Worm (Caenorhabditis elegans): ENCODE measurements around the gene F37C12.14.
A peak's percentile ranks its signal among the peaks of the same experiment; 100 is the strongest.

F37C12.14 gene

ce11 chrIII:7189581-7190128, 4.3 kb upstream of the F37C12.14 start, which contains the start of gene rps-21:
rps-21 (minus strand) TSS chrIII:7189631.
- peak; percentile 24 for TF ChIP-seq hmg-4 (GFP tag; optimal IDR thresholded peaks at IDR 0.05)
- no peak for TF ChIP-seq hnd-1 (tag; optimal IDR thresholded peaks at IDR 0.05)
- TF ChIP-seq pes-1 (GFP tag; IDR thresholded peaks at IDR 0.05), result 0 out of 2 replicates have a peak, but pooled peaks have one; percentile 32
- TF ChIP-seq tbx-11 (GFP tag; IDR thresholded peaks at IDR 0.05), result no peak
- no peak for TF ChIP-seq scrt-1 (GFP tag; IDR thresholded peaks at IDR 0.05)
- TF ChIP-seq sea-1 (GFP tag; conservative IDR thresholded peaks at IDR 0.05), result no peak
- no peak for TF ChIP-seq ama-1 (optimal IDR thresholded peaks at IDR 0.05)
- no peak for TF ChIP-seq ets-7 (tag; optimal IDR thresholded peaks at IDR 0.05)
- no peak; the same call in 1 of the 2 replicates for TF ChIP-seq tbx-37 (GFP tag; conservative IDR thresholded peaks at IDR 0.05)
- TF ChIP-seq F13C5.2 (tag; optimal IDR thresholded peaks at IDR 0.05), result peak; percentile 47
- no peak for TF ChIP-seq hmbx-1 (tag; optimal IDR thresholded peaks at IDR 0.05)
- TF ChIP-seq B0310.2 (tag; optimal IDR thresholded peaks at IDR 0.05), result no peak
- no peak for TF ChIP-seq flt-1 (GFP tag; IDR thresholded peaks at IDR 0.05)
- TF ChIP-seq ceh-36 (tag; optimal IDR thresholded peaks at IDR 0.05), result no peak
- TF ChIP-seq aly-1 (tag; optimal IDR thresholded peaks at IDR 0.05), result no peak
- no peak for TF ChIP-seq ceh-13 (GFP tag; optimal IDR thresholded peaks at IDR 0.05)
- no peak for TF ChIP-seq tra-4 (tag; optimal IDR thresholded peaks at IDR 0.05)

ce11 chrIII:7188300-7189052, 3.1 kb upstream of the F37C12.14 start, which contains the start of the genes F37C12.21 and F37C12.10:
F37C12.21 (plus strand) TSS chrIII:7188357.
F37C12.10 (minus strand) TSS chrIII:7188384.
- TF ChIP-seq hmbx-1 (tag; optimal IDR thresholded peaks at IDR 0.05) (no peak), tra-4 (tag; optimal IDR thresholded peaks at IDR 0.05) (no peak), ama-1 (optimal IDR thresholded peaks at IDR 0.05) (no peak), ceh-36 (tag; optimal IDR thresholded peaks at IDR 0.05) (no peak), pes-1 (GFP tag; IDR thresholded peaks at IDR 0.05) (no peak), scrt-1 (GFP tag; IDR thresholded peaks at IDR 0.05) (no peak), flt-1 (GFP tag; IDR thresholded peaks at IDR 0.05) (no peak), B0310.2 (tag; optimal IDR thresholded peaks at IDR 0.05) (no peak), sea-1 (GFP tag; conservative IDR thresholded peaks at IDR 0.05) (no peak), ets-7 (tag; optimal IDR thresholded peaks at IDR 0.05) (no peak), tbx-37 (GFP tag; conservative IDR thresholded peaks at IDR 0.05) (no peak), aly-1 (tag; optimal IDR thresholded peaks at IDR 0.05) (no peak), F13C5.2 (tag; optimal IDR thresholded peaks at IDR 0.05) (no peak), tbx-11 (GFP tag; IDR thresholded peaks at IDR 0.05) (no peak), hnd-1 (tag; optimal IDR thresholded peaks at IDR 0.05) (no peak), hmg-4 (GFP tag; optimal IDR thresholded peaks at IDR 0.05) (no peak), ceh-13 (GFP tag; optimal IDR thresholded peaks at IDR 0.05) (no peak)

- no peak for TF ChIP-seq F13C5.2 (tag; optimal IDR thresholded peaks at IDR 0.05)
These were observed 1.4 kb downstream of the F37C12.14 start, which contains the start of gene yju-2 for ce11 chrIII:7184022-7184421. yju-2 (plus strand) TSS chrIII:7184336.

- TF ChIP-seq F13C5.2 (tag; optimal IDR thresholded peaks at IDR 0.05), result peak; percentile 38
- no peak for TF ChIP-seq ets-7 (tag; optimal IDR thresholded peaks at IDR 0.05)
These were observed 3.6 kb downstream of the F37C12.14 start, which contains the start of gene epg-4 for ce11 chrIII:7181822-7182221. epg-4 (plus strand) TSS chrIII:7182167.

ce11 chrIII:7180613-7181012, 4.8 kb downstream of the F37C12.14 start, which contains the start of gene ndab-2:
ndab-2 (plus strand) TSS chrIII:7180752.
- TF ChIP-seq scrt-1 (GFP tag; IDR thresholded peaks at IDR 0.05) (no peak), pes-1 (GFP tag; IDR thresholded peaks at IDR 0.05) (no peak), hmg-4 (GFP tag; optimal IDR thresholded peaks at IDR 0.05) (no peak), flt-1 (GFP tag; IDR thresholded peaks at IDR 0.05) (no peak), F13C5.2 (tag; optimal IDR thresholded peaks at IDR 0.05) (no peak), ceh-13 (GFP tag; optimal IDR thresholded peaks at IDR 0.05) (no peak), hmbx-1 (tag; optimal IDR thresholded peaks at IDR 0.05) (no peak), ama-1 (optimal IDR thresholded peaks at IDR 0.05) (no peak), tra-4 (tag; optimal IDR thresholded peaks at IDR 0.05) (no peak), aly-1 (tag; optimal IDR thresholded peaks at IDR 0.05) (no peak), tbx-11 (GFP tag; IDR thresholded peaks at IDR 0.05) (no peak), tbx-37 (GFP tag; conservative IDR thresholded peaks at IDR 0.05) (no peak), ets-7 (tag; optimal IDR thresholded peaks at IDR 0.05) (no peak), B0310.2 (tag; optimal IDR thresholded peaks at IDR 0.05) (no peak), hnd-1 (tag; optimal IDR thresholded peaks at IDR 0.05) (no peak), sea-1 (GFP tag; conservative IDR thresholded peaks at IDR 0.05) (no peak), ceh-36 (tag; optimal IDR thresholded peaks at IDR 0.05) (no peak)

- TF ChIP-seq F13C5.2 (tag; optimal IDR thresholded peaks at IDR 0.05) (peak; percentile 71), hmg-4 (GFP tag; optimal IDR thresholded peaks at IDR 0.05) (no peak), tbx-37 (GFP tag; conservative IDR thresholded peaks at IDR 0.05) (no peak), tbx-11 (GFP tag; IDR thresholded peaks at IDR 0.05) (no peak)
These were observed 5.7 kb downstream of the F37C12.14 start, which contains the start of the genes rps-14 and rpl-36 for ce11 chrIII:7179538-7180301. rps-14 (minus strand) TSS chrIII:7179588. rpl-36 (plus strand) TSS chrIII:7180251.

- TF ChIP-seq ceh-13 (GFP tag; optimal IDR thresholded peaks at IDR 0.05) (no peak), hmg-4 (GFP tag; optimal IDR thresholded peaks at IDR 0.05) (no peak), tra-4 (tag; optimal IDR thresholded peaks at IDR 0.05) (no peak), F13C5.2 (tag; optimal IDR thresholded peaks at IDR 0.05) (no peak), tbx-11 (GFP tag; IDR thresholded peaks at IDR 0.05) (no peak), aly-1 (tag; optimal IDR thresholded peaks at IDR 0.05) (no peak), ceh-36 (tag; optimal IDR thresholded peaks at IDR 0.05) (no peak), hmbx-1 (tag; optimal IDR thresholded peaks at IDR 0.05) (no peak), tbx-37 (GFP tag; conservative IDR thresholded peaks at IDR 0.05) (no peak), scrt-1 (GFP tag; IDR thresholded peaks at IDR 0.05) (no peak), ets-7 (tag; optimal IDR thresholded peaks at IDR 0.05) (no peak), B0310.2 (tag; optimal IDR thresholded peaks at IDR 0.05) (no peak), ama-1 (optimal IDR thresholded peaks at IDR 0.05) (no peak), sea-1 (GFP tag; conservative IDR thresholded peaks at IDR 0.05) (no peak), hnd-1 (tag; optimal IDR thresholded peaks at IDR 0.05) (no peak), pes-1 (GFP tag; IDR thresholded peaks at IDR 0.05) (no peak), flt-1 (GFP tag; IDR thresholded peaks at IDR 0.05) (no peak)
These were observed 6.9 kb downstream of the F37C12.14 start for ce11 chrIII:7178497-7178896.

All from whole organism, early embryonic.